Fruit fly (Drosophila melanogaster) whole organism, prepupa: Measurements from ENCODE around the gene Snap24.

Experiments
- Blimp-1 ChIP-seq: fragments of 200-800 bp; sonication (Bioruptor generic); optimal IDR thresholded peaks from 3 replicates; lab custom pipeline; 2017; ENCODE audit warnings: missing biosample characterization, missing genetic modification characterization, mild to moderate bottlenecking, moderate library complexity, missing genetic modification reagents
- CG10631 ChIP-seq: fragments of 200-800 bp; sonication (Bioruptor generic); optimal IDR thresholded peaks from 2 replicates; lab custom pipeline; 2016; ENCODE audit warnings: missing biosample characterization, missing genetic modification characterization
- CG11294 ChIP-seq: fragments of 200-800 bp; sonication (Bioruptor generic); IDR thresholded peaks from 2 replicates; pipeline ENCODE4 v1.3.6; 2022; ENCODE audit warnings: missing biosample characterization, missing genetic modification characterization
- CG11902 ChIP-seq: fragments of 200-800 bp; sonication (Bioruptor generic); optimal IDR thresholded peaks from 3 replicates; lab custom pipeline; 2016; ENCODE audit warnings: missing biosample characterization, missing genetic modification characterization
- CG15336 ChIP-seq: fragments of 200-800 bp; sonication (Bioruptor generic); IDR thresholded peaks from 2 replicates; pipeline ENCODE4 v1.3.6; 2022; ENCODE audit warnings: missing biosample characterization, missing genetic modification characterization
- CG16779 ChIP-seq: fragments of 200-800 bp; sonication (Bioruptor generic); optimal IDR thresholded peaks from 3 replicates; lab custom pipeline; 2017; ENCODE audit warnings: missing biosample characterization, mild to moderate bottlenecking, missing genetic modification characterization
- CG3032 ChIP-seq: fragments of 200-800 bp; optimal IDR thresholded peaks from 2 replicates; lab custom pipeline; 2019; ENCODE audit warnings: missing biosample characterization, mild to moderate bottlenecking, missing genetic modification characterization, moderate library complexity
- CG31627 ChIP-seq: fragments of 200-800 bp; sonication (Bioruptor generic); optimal IDR thresholded peaks from 3 replicates; lab custom pipeline; 2016; ENCODE audit warnings: missing biosample characterization, missing genetic modification characterization
- CG3919 ChIP-seq: fragments of 200-800 bp; sonication (Bioruptor generic); optimal IDR thresholded peaks from 3 replicates; lab custom pipeline; 2016; ENCODE audit warnings: missing biosample characterization, missing genetic modification characterization
- CG4318 ChIP-seq: fragments of 200-800 bp; sonication (Bioruptor generic); optimal IDR thresholded peaks from 3 replicates; lab custom pipeline; 2017; ENCODE audit warnings: missing biosample characterization, mild to moderate bottlenecking, missing genetic modification characterization
- CG6276 ChIP-seq: fragments of 200-800 bp; sonication (Bioruptor generic); optimal IDR thresholded peaks from 2 replicates; lab custom pipeline; 2017; ENCODE audit warnings: missing biosample characterization, mild to moderate bottlenecking, missing genetic modification characterization
- CG6792 ChIP-seq: fragments of 200-800 bp; sonication (Bioruptor generic); optimal IDR thresholded peaks from 3 replicates; lab custom pipeline; 2016; ENCODE audit warnings: missing biosample characterization, missing genetic modification characterization
- CG6854 ChIP-seq: fragments of 200-800 bp; sonication (Bioruptor generic); optimal IDR thresholded peaks from 2 replicates; lab custom pipeline; 2017; ENCODE audit warnings: missing biosample characterization, mild to moderate bottlenecking, missing genetic modification characterization
- CG7368 ChIP-seq: fragments of 200-800 bp; sonication (Bioruptor generic); optimal IDR thresholded peaks from 3 replicates; lab custom pipeline; 2016; ENCODE audit warnings: missing biosample characterization, missing genetic modification characterization
- CG8119 ChIP-seq: fragments of 200-800 bp; sonication (Bioruptor generic); IDR thresholded peaks from 3 replicates; pipeline ENCODE4 v1.3.6; 2022; ENCODE audit warnings: missing biosample characterization, missing genetic modification characterization
- CG9139 ChIP-seq: fragments of 200-800 bp; sonication (Bioruptor generic); optimal IDR thresholded peaks from 3 replicates; lab custom pipeline; 2017; ENCODE audit warnings: missing biosample characterization, mild to moderate bottlenecking, missing genetic modification characterization
- Eip75B ChIP-seq: fragments of 200-800 bp; sonication (Bioruptor generic); optimal IDR thresholded peaks from 3 replicates; lab custom pipeline; 2016; ENCODE audit warnings: missing biosample characterization, missing genetic modification characterization
- Eip78C ChIP-seq: fragments of 200-800 bp; sonication (Bioruptor generic); peaks from one replicate; lab custom pipeline; 2016; ENCODE audit warnings: missing biosample characterization, missing genetic modification characterization
- Hr38 ChIP-seq: sonication (Bioruptor generic); optimal IDR thresholded peaks from 2 replicates; lab custom pipeline; 2016; ENCODE audit warnings: missing biosample characterization, missing genetic modification characterization
- Lpt ChIP-seq: fragments of 200-800 bp; sonication (Bioruptor generic); optimal IDR thresholded peaks from 3 replicates; lab custom pipeline; 2016; ENCODE audit warnings: missing biosample characterization, missing genetic modification characterization
- Met ChIP-seq: fragments of 200-800 bp; sonication (Bioruptor generic); optimal IDR thresholded peaks from 3 replicates; lab custom pipeline; 2016; ENCODE audit warnings: missing biosample characterization, missing genetic modification characterization
- OdsH ChIP-seq: fragments of 200-800 bp; sonication (Bioruptor generic); optimal IDR thresholded peaks from 3 replicates; lab custom pipeline; 2016; ENCODE audit warnings: missing biosample characterization, missing genetic modification characterization
- Smox ChIP-seq: fragments of 200-800 bp; sonication (Bioruptor generic); optimal IDR thresholded peaks from 3 replicates; lab custom pipeline; 2016; ENCODE audit warnings: missing biosample characterization, missing genetic modification characterization
- Sox14 ChIP-seq: fragments of 200-800 bp; sonication (Bioruptor generic); optimal IDR thresholded peaks from 3 replicates; lab custom pipeline; 2016; ENCODE audit warnings: missing biosample characterization, missing genetic modification characterization
- acj6 ChIP-seq: fragments of 200-800 bp; sonication (Bioruptor generic); optimal IDR thresholded peaks from 3 replicates; lab custom pipeline; 2016; ENCODE audit warnings: missing biosample characterization, missing genetic modification characterization
- cyc ChIP-seq: fragments of 200-800 bp; sonication (Bioruptor generic); optimal IDR thresholded peaks from 3 replicates; lab custom pipeline; 2016; ENCODE audit warnings: missing biosample characterization, missing genetic modification characterization
- dac ChIP-seq: fragments of 200-800 bp; sonication (Bioruptor generic); optimal IDR thresholded peaks from 2 replicates; lab custom pipeline; 2017; ENCODE audit warnings: missing biosample characterization, mild to moderate bottlenecking, missing genetic modification characterization
- dsx ChIP-seq: fragments of 200-800 bp; optimal IDR thresholded peaks from 3 replicates; lab custom pipeline; 2019; ENCODE audit warnings: missing biosample characterization, mild to moderate bottlenecking, missing genetic modification characterization, moderate library complexity; ENCODE audit not compliant: poor library complexity, severe bottlenecking
- eg ChIP-seq: fragments of 200-800 bp; sonication (Bioruptor generic); IDR thresholded peaks from 3 replicates; pipeline ENCODE4 v1.3.6; 2022; ENCODE audit warnings: missing biosample characterization, missing genetic modification characterization
- esn ChIP-seq: fragments of 200-800 bp; sonication (Bioruptor generic); optimal IDR thresholded peaks from 2 replicates; lab custom pipeline; 2016; ENCODE audit warnings: missing biosample characterization, mild to moderate bottlenecking, missing genetic modification characterization, moderate library complexity
- fkh ChIP-seq: fragments of 200-800 bp; sonication (Bioruptor generic); optimal IDR thresholded peaks from 3 replicates; lab custom pipeline; 2017; ENCODE audit warnings: missing biosample characterization, mild to moderate bottlenecking, missing genetic modification characterization, moderate library complexity
- net ChIP-seq: fragments of 200-800 bp; sonication (Bioruptor generic); optimal IDR thresholded peaks from 3 replicates; lab custom pipeline; 2016; ENCODE audit warnings: missing biosample characterization, missing genetic modification characterization
- pdm3 ChIP-seq: fragments of 200-800 bp; sonication (Bioruptor generic); optimal IDR thresholded peaks from 3 replicates; lab custom pipeline; 2016; ENCODE audit warnings: missing biosample characterization, missing genetic modification characterization
- salr ChIP-seq, 2 experiments: fragments of 200-800 bp; sonication (Bioruptor generic); optimal IDR thresholded peaks; 3 replicates each; lab custom pipeline; 2016 to 2018; ENCODE audit warnings: missing biosample characterization in 2 of 2, missing genetic modification characterization in 2 of 2, mild to moderate bottlenecking in 1 of 2
- spab ChIP-seq: fragments of 200-800 bp; sonication (Bioruptor generic); optimal IDR thresholded peaks from 2 replicates; lab custom pipeline; 2017; ENCODE audit warnings: missing biosample characterization, mild to moderate bottlenecking, missing genetic modification characterization, missing genetic modification reagents
- ss ChIP-seq, 2 experiments: fragments of 200-800 bp; sonication (Bioruptor generic); optimal IDR thresholded peaks; 2 replicates in 1 of 2; 3 replicates in 1 of 2; lab custom pipeline; 2017 to 2018; ENCODE audit warnings: mild to moderate bottlenecking in 2 of 2, missing biosample characterization in 2 of 2, missing genetic modification characterization in 2 of 2, moderate library complexity in 1 of 2
- topi ChIP-seq: fragments of 200-800 bp; sonication (Bioruptor generic); optimal IDR thresholded peaks from 3 replicates; lab custom pipeline; 2016; ENCODE audit warnings: missing biosample characterization, missing genetic modification characterization
- vri ChIP-seq: fragments of 200-800 bp; sonication (Bioruptor generic); optimal IDR thresholded peaks from 3 replicates; lab custom pipeline; 2016; ENCODE audit warnings: missing biosample characterization, mild to moderate bottlenecking, missing genetic modification characterization

Snap24 gene

dm6 chr3R:9756187-9756586 lies 6.8 kb downstream of the Snap24 start, which contains the start of the genes Alg12 and Rpt3R:
TSS of gene Alg12 (plus strand) at chr3R:9756491.
TSS of gene Rpt3R (minus strand) at chr3R:9756510.
- TF ChIP-seq cyc (GFP tag; lab: Kevin White, UChicago) (no peak), CG6792 (GFP tag; lab: Kevin White, UChicago) (no peak), CG6854 (GFP tag; lab: Kevin White, UChicago) (no peak), Hr38 (GFP tag; lab: Kevin White, UChicago) (no peak), Eip78C (no peak), CG6276 (GFP tag; lab: Kevin White, UChicago) (no peak), ss (GFP tag; optimal IDR thresholded peaks at IDR 0.05; lab: Kevin White, UChicago) (no peak), esn (no peak), net (GFP tag; lab: Kevin White, UChicago) (no peak), CG3032 (tag; lab: Kevin White, UChicago) (no peak), CG31627 (GFP tag; lab: Kevin White, UChicago) (no peak), dac (no peak), pdm3 (GFP tag; lab: Kevin White, UChicago) (no peak), spab (GFP tag; lab: Kevin White, UChicago) (no peak), topi (GFP tag; lab: Kevin White, UChicago) (no peak), eg (no peak), CG9139 (GFP tag; lab: Kevin White, UChicago) (no peak), Blimp-1 (GFP tag; lab: Kevin White, UChicago) (no peak)

DNA sequence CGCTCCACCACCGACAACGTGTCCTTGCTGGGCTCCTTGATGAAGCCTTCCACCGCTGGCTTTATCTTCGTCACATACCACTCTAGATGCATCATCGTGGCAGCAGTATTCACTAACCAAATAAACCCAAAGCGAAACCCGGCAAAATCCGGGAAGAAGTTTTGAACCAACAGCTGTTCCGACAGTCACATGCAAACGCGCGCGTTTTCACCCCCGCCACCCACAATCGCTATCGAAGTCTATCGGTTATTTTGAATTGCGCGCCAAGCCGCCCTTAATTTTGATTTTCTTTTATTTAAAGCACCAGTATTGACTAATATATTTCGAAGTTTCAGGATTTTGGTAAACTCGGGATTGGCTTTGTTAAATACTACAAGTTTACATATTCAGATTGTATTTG lies 8.5 kb downstream of the Snap24 start, which contains the start of gene Tti1:
Tti1 (minus strand) TSS at position 200 of the 400 bp plus-strand sequence.
- TF ChIP-seq Smox (GFP tag; lab: Kevin White, UChicago) (no peak), CG16779 (no peak), Met (GFP tag; lab: Kevin White, UChicago) (no peak), dsx (GFP tag; lab: Kevin White, UChicago) (no peak), OdsH (no peak), salr (GFP tag; optimal IDR thresholded peaks at IDR 0.05; lab: Kevin White, UChicago) (no peak), pdm3 (GFP tag; lab: Kevin White, UChicago) (no peak), eg (no peak), CG15336 (GFP tag; lab: Robert Waterston, UW) (no peak), acj6 (GFP tag; lab: Kevin White, UChicago) (no peak), Hr38 (GFP tag; lab: Kevin White, UChicago) (no peak), vri (GFP tag; lab: Kevin White, UChicago) (no peak), CG7368 (GFP tag; lab: Kevin White, UChicago) (no peak), Eip75B (GFP tag; lab: Kevin White, UChicago) (no peak), CG6792 (GFP tag; lab: Kevin White, UChicago) (no peak), CG8119 (GFP tag; lab: Robert Waterston, UW) (no peak), Sox14 (no peak), Lpt (GFP tag; lab: Kevin White, UChicago) (no peak), CG3919 (GFP tag; lab: Kevin White, UChicago) (no peak)

DNA sequence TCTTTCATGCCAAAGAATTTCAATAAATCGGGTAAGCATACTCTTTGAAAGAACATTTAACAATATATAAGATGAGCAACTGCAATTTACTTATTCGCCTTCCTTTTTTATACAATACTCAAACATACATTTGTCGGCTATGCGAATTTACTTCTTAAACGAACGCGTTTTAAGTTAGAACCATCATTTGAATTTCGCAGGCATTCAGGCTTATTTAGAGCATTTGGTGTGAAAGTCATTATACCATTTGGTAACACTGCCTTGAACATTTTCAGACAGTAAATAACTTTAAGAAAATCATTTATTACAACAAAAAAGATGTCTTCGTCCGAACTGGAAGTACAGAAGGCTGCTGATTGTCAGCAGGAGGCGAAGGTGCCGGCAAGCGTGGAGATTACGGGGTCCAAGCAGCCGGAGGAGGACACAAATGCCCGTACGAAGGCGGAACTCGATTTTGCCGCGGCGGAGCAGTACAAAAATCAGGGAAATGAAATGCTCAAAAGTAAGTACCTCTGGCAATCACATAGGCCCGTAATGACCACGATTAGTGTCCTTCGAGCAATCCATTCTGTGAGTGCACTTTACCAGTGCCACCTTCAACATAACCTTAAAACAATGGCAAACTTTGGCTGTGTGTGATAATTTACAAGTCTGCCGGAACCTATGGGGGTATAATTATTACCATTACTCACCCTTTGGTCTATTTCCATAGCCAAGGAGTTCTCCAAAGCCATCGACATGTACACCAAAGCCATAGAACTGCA lies 14.9 kb downstream of the Snap24 start:
- TF ChIP-seq CG3919 (GFP tag; lab: Kevin White, UChicago) (no peak), CG4318 (GFP tag; lab: Kevin White, UChicago) (no peak), CG11294 (GFP tag; lab: Robert Waterston, UW) (no peak), Eip78C (no peak), CG10631 (GFP tag; lab: Kevin White, UChicago) (no peak)

- TF ChIP-seq fkh (GFP tag; lab: Kevin White, UChicago): no peak
- TF ChIP-seq CG11902 (GFP tag; lab: Kevin White, UChicago): no peak
Measured at dm6 chr3R:9747875-9747899, 15.3 kb downstream of the Snap24 start, which contains the start of gene PpD3. TSS of gene PpD3 (plus strand) at chr3R:9747875.
